Worm (Caenorhabditis elegans) whole organism, L4 larva: ENCODE data around the gene mig-32.

Experiments used
- F10B5.3 ChIP-seq: sonication (generic microtip); optimal IDR thresholded peaks from 2 replicates; lab custom pipeline; 2016; ENCODE audit warnings: mild to moderate bottlenecking, missing genetic modification characterization, missing compliant biosample characterization
- F26F4.8 ChIP-seq: fragments of 200-800 bp; sonication (Bioruptor generic); conservative IDR thresholded peaks from 2 replicates; pipeline ENCODE4 v1.3.6; 2022; ENCODE audit warnings: missing genetic modification characterization, missing compliant biosample characterization
- Y75B8A.6 ChIP-seq: fragments of 200-800 bp; sonication (Bioruptor generic); IDR thresholded peaks from 2 replicates; pipeline ENCODE4 v1.3.6; 2022; ENCODE audit warnings: missing genetic modification reagents, missing genetic modification characterization, missing compliant biosample characterization
- aha-1 ChIP-seq: fragments of 150-350 bp; peaks from one replicate; lab custom pipeline; 2014; ENCODE audit warnings: missing biosample characterization, missing genetic modification characterization
- ama-1 ChIP-seq: fragments of 150-350 bp; optimal IDR thresholded peaks from 2 replicates; lab custom pipeline; 2014; ENCODE audit warnings: inconsistent platforms, mixed read lengths
- ceh-44 ChIP-seq: fragments of 200-800 bp; sonication (Bioruptor generic); IDR thresholded peaks from 2 replicates; pipeline ENCODE4 v1.3.6; 2022; ENCODE audit warnings: missing genetic modification reagents, missing genetic modification characterization, missing compliant biosample characterization
- ceh-62 ChIP-seq: sonication (generic microtip); optimal IDR thresholded peaks from 2 replicates; lab custom pipeline; 2017; ENCODE audit warnings: missing biosample characterization, missing genetic modification characterization
- ces-1 ChIP-seq: fragments of 150-350 bp; sonication (generic microtip); optimal IDR thresholded peaks from 4 replicates; lab custom pipeline; 2014; ENCODE audit warnings: missing biosample characterization, missing genetic modification reagents, missing genetic modification characterization
- ctbp-1 ChIP-seq: fragments of 200-800 bp; sonication (Bioruptor generic); IDR thresholded peaks from 2 replicates; pipeline ENCODE4 v1.3.6; 2022; ENCODE audit warnings: missing genetic modification reagents, missing genetic modification characterization, missing compliant biosample characterization
- daf-8 ChIP-seq: fragments of 200-800 bp; sonication (Bioruptor generic); IDR thresholded peaks from 2 replicates; pipeline ENCODE4 v1.3.6; 2022; ENCODE audit warnings: missing genetic modification characterization, missing compliant biosample characterization
- dpl-1 ChIP-seq: fragments of 150-350 bp; optimal IDR thresholded peaks from 2 replicates; lab custom pipeline; 2014; ENCODE audit warnings: missing biosample characterization, missing genetic modification reagents, missing genetic modification characterization
- hif-1 ChIP-seq, 2 experiments: sonication (generic microtip); optimal IDR thresholded peaks; 2 replicates each; lab custom pipeline; 2016 to 2017; ENCODE audit warnings: missing compliant biosample characterization in 2 of 2, missing genetic modification characterization in 2 of 2, missing genetic modification reagents in 2 of 2, missing genotype in 2 of 2, mild to moderate bottlenecking in 1 of 2
- hlh-30 ChIP-seq: sonication (generic microtip); optimal IDR thresholded peaks from 2 replicates; lab custom pipeline; 2017; ENCODE audit warnings: antibody characterized with exemption, mild to moderate bottlenecking, missing genetic modification characterization, missing compliant biosample characterization; ENCODE audit not compliant: insufficient read depth
- hmg-1.1 ChIP-seq: fragments of 200-800 bp; sonication (Bioruptor generic); IDR thresholded peaks from 2 replicates; pipeline ENCODE4 v1.3.6; 2022; ENCODE audit warnings: missing genetic modification reagents, missing genetic modification characterization, missing compliant biosample characterization
- lin-1 ChIP-seq: fragments of 200-800 bp; sonication (Bioruptor generic); IDR thresholded peaks from 2 replicates; pipeline ENCODE4 v1.3.6; 2022; ENCODE audit warnings: missing genetic modification reagents, missing genetic modification characterization, missing compliant biosample characterization
- lin-38 ChIP-seq: fragments of 200-800 bp; sonication (Bioruptor generic); IDR thresholded peaks from 2 replicates; pipeline ENCODE4 v1.3.6; 2022; ENCODE audit warnings: missing genetic modification reagents, missing genetic modification characterization, missing compliant biosample characterization
- lir-3 ChIP-seq: sonication (generic microtip); optimal IDR thresholded peaks from 2 replicates; lab custom pipeline; 2016; ENCODE audit warnings: mild to moderate bottlenecking, missing genetic modification characterization, missing compliant biosample characterization
- lsy-2 ChIP-seq, 2 experiments: fragments of 150-350 bp in 1 of 2; sonication (generic microtip) in 1 of 2; optimal IDR thresholded peaks; 2 replicates each; lab custom pipeline; 2014 to 2017; ENCODE audit warnings: missing biosample characterization in 2 of 2, missing genetic modification characterization in 2 of 2
- mdl-1 ChIP-seq, 2 experiments: fragments of 150-350 bp in 1 of 2; sonication (generic microtip) in 1 of 2; optimal IDR thresholded peaks; 2 replicates each; lab custom pipeline; 2014 to 2017; ENCODE audit warnings: missing biosample characterization in 2 of 2, missing genetic modification characterization in 2 of 2
- mep-1 ChIP-seq: fragments of 150-350 bp; sonication (generic microtip); optimal IDR thresholded peaks from 3 replicates; lab custom pipeline; 2014; ENCODE audit warnings: missing biosample characterization, missing genetic modification characterization
- mxl-2 ChIP-seq: fragments of 200-800 bp; sonication (Bioruptor generic); conservative IDR thresholded peaks from 2 replicates; pipeline ENCODE4 v1.3.6; 2022; ENCODE audit warnings: missing genetic modification reagents, missing genetic modification characterization, missing compliant biosample characterization
- mxl-3 ChIP-seq: fragments of 200-800 bp; sonication (Bioruptor generic); optimal IDR thresholded peaks from 2 replicates; lab custom pipeline; 2018; ENCODE audit warnings: mild to moderate bottlenecking, missing genetic modification characterization, missing compliant biosample characterization
- nhr-10 ChIP-seq: fragments of 150-350 bp; optimal IDR thresholded peaks from 2 replicates; lab custom pipeline; 2014; ENCODE audit warnings: missing biosample characterization, missing genetic modification characterization
- nhr-237 ChIP-seq: sonication (generic microtip); optimal IDR thresholded peaks from 2 replicates; lab custom pipeline; 2017; ENCODE audit warnings: missing biosample characterization, missing genetic modification characterization
- nhr-28 ChIP-seq: fragments of 150-350 bp; optimal IDR thresholded peaks from 2 replicates; lab custom pipeline; 2014; ENCODE audit warnings: missing biosample characterization, missing genetic modification characterization
- nhr-77 ChIP-seq: fragments of 150-350 bp; optimal IDR thresholded peaks from 2 replicates; lab custom pipeline; 2014; ENCODE audit warnings: missing biosample characterization, missing genetic modification characterization
- pha-4 ChIP-seq, 2 experiments: fragments of 150-350 bp in 1 of 2; fragments of 200-800 bp in 1 of 2; sonication (Bioruptor generic) in 1 of 2; IDR thresholded peaks in 1 of 2; optimal IDR thresholded peaks in 1 of 2; 2 replicates each; pipeline versions ENCODE4 v1.3.6 to Lab custom; 2014 to 2022; ENCODE audit warnings: missing genetic modification characterization in 2 of 2, missing genetic modification reagents in 2 of 2, missing biosample characterization in 1 of 2, missing compliant biosample characterization in 1 of 2
- pqm-1 ChIP-seq: sonication (generic microtip); optimal IDR thresholded peaks from 2 replicates; lab custom pipeline; 2017; ENCODE audit warnings: missing biosample characterization, missing genetic modification characterization
- tag-97 ChIP-seq: fragments of 200-800 bp; sonication (Bioruptor generic); IDR thresholded peaks from 2 replicates; pipeline ENCODE4 v1.3.6; 2022; ENCODE audit warnings: missing genetic modification characterization, missing compliant biosample characterization
- unc-130 ChIP-seq: sonication (generic microtip); optimal IDR thresholded peaks from 2 replicates; lab custom pipeline; 2016; ENCODE audit warnings: missing genetic modification reagents, missing genetic modification characterization, missing compliant biosample characterization
- unc-39 ChIP-seq: sonication (generic microtip); optimal IDR thresholded peaks from 2 replicates; lab custom pipeline; 2017; ENCODE audit warnings: missing biosample characterization, missing genetic modification characterization
- unc-62 ChIP-seq, 3 experiments: fragments of 150-350 bp in 1 of 3; sonication (generic microtip); optimal IDR thresholded peaks in 2 of 3; peaks in 1 of 3; 1 replicate in 1 of 3; 2 replicates in 2 of 3; lab custom pipeline; 2014 to 2017; ENCODE audit warnings: missing biosample characterization in 3 of 3, missing genetic modification characterization in 3 of 3, missing genetic modification reagents in 3 of 3, missing genotype in 1 of 3
- zfp-2 ChIP-seq: sonication (generic microtip); optimal IDR thresholded peaks from 2 replicates; lab custom pipeline; 2016; ENCODE audit warnings: mild to moderate bottlenecking, missing genetic modification characterization, missing compliant biosample characterization
- zip-11 ChIP-seq: fragments of 200-800 bp; sonication (Bioruptor generic); IDR thresholded peaks from 2 replicates; pipeline ENCODE4 v1.3.6; 2022; ENCODE audit warnings: missing genetic modification characterization, missing compliant biosample characterization

The mig-32 gene

DNA sequence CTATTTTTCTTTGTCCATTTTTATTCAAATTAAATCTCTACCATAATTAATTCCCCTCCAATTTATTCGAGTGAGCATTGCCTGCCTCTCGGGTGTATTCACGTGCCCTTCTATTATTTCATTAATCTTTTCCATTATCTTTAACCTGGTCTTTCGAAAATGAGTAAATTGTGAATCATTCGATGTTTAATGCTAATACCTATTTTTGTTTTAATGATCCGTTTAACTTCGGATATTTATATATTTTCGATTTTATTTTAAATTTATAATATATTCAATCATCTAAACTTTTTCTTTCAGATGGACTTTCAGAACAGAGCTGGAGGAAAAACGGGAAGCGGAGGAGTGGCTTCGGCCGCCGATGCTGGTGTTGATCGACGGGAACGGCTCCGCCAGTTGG is 7.8 kb downstream of the mig-32 start, which contains the start of gene repo-1:
repo-1 (plus strand) TSS at position 301 of the 400 bp plus-strand sequence.
- TF ChIP-seq pqm-1 = no peak
- no peak for TF ChIP-seq ces-1 (GFP tag; lab: Kevin White, UChicago)
- 0 out of 2 replicates have a peak, but pooled peaks have one; percentile 11 for TF ChIP-seq pha-4 (GFP tag; IDR thresholded peaks at IDR 0.05; lab: Robert Waterston, UW)
- no peak for TF ChIP-seq pha-4 (tag; optimal IDR thresholded peaks at IDR 0.05; lab: Kevin White, UChicago)
- peak; percentile 71 for TF ChIP-seq aha-1 (tag; lab: Kevin White, UChicago)
- TF ChIP-seq nhr-237 (tag; lab: Kevin White, UChicago) = no peak
- TF ChIP-seq ctbp-1 (GFP tag; lab: Robert Waterston, UW) = no peak
- TF ChIP-seq mxl-3 (GFP tag; lab: Kevin White, UChicago) = no peak
- no peak for TF ChIP-seq unc-39

ce11 chrIV:12080807-12081206 is 11.2 kb downstream of the mig-32 start:
- no peak for TF ChIP-seq nhr-237 (tag; lab: Kevin White, UChicago)
- peak in 1 of 2 experiments; percentile 63 for TF ChIP-seq unc-62 (GFP tag; optimal IDR thresholded peaks at IDR 0.05 in 1 of 2; lab: Kevin White, UChicago)
- no peak for TF ChIP-seq unc-62 (tag; optimal IDR thresholded peaks at IDR 0.05; lab: Kevin White, UChicago)
- TF ChIP-seq unc-130 = no peak
- TF ChIP-seq F10B5.3 (tag; lab: Kevin White, UChicago) = no peak
- TF ChIP-seq nhr-10 (tag; lab: Kevin White, UChicago) = no peak

DNA sequence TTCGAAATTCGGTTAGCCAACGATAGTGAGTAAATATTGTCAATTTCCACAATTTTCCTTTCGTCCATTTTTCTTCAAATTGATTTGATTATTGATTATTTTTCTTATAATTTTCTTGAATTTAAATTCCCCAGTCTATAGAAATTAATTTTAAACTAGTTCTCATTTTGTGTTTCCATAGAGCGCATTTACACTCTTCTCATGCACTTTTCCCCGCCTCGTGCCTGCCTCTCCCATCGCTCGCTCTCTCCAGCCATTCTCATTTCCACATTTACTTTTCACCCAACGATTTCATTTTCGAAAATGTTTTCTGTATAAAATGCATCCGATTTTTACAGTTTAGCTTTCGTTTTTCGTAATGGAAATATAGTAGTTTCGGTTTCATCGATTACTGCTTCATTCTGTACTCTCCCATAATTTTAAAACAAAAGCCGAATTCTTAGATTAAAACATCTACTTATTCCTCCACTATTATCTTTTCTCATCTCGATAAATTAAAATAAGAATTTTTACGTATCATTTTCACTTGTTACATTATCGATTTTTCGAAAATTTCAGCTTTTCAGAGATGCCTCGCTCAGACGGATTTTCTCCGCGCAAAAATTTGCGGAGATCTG is 13.0 kb downstream of the mig-32 start, which contains the start of gene lex-1:
lex-1 (plus strand) TSS at position 567 of the 617 bp plus-strand sequence.
- TF ChIP-seq mdl-1 (tag; optimal IDR thresholded peaks at IDR 0.05; lab: Kevin White, UChicago) (peak in 1 of 2 experiments; percentile 84), nhr-28 (peak; percentile 19), mxl-2 (GFP tag; lab: Robert Waterston, UW) (no peak), nhr-77 (no peak), ceh-44 (no peak), lin-38 (GFP tag; lab: Robert Waterston, UW) (peak; percentile 81), mep-1 (tag; lab: Kevin White, UChicago) (peak; percentile 46), F26F4.8 (no peak), dpl-1 (GFP tag; lab: Kevin White, UChicago) (peak; percentile 69), hlh-30 (tag; lab: Kevin White, UChicago) (peak; percentile 90), hif-1 (tag; optimal IDR thresholded peaks at IDR 0.05; lab: Kevin White, UChicago) (peak in 1 of 2 experiments; percentile 1), ama-1 (lab: Kevin White, UChicago) (peak; percentile 48), lsy-2 (tag; optimal IDR thresholded peaks at IDR 0.05; lab: Kevin White, UChicago) (peak in 1 of 2 experiments; percentile 64), hmg-1.1 (GFP tag; lab: Robert Waterston, UW) (0 out of 2 replicates have a peak, but pooled peaks have one; percentile 25)

DNA sequence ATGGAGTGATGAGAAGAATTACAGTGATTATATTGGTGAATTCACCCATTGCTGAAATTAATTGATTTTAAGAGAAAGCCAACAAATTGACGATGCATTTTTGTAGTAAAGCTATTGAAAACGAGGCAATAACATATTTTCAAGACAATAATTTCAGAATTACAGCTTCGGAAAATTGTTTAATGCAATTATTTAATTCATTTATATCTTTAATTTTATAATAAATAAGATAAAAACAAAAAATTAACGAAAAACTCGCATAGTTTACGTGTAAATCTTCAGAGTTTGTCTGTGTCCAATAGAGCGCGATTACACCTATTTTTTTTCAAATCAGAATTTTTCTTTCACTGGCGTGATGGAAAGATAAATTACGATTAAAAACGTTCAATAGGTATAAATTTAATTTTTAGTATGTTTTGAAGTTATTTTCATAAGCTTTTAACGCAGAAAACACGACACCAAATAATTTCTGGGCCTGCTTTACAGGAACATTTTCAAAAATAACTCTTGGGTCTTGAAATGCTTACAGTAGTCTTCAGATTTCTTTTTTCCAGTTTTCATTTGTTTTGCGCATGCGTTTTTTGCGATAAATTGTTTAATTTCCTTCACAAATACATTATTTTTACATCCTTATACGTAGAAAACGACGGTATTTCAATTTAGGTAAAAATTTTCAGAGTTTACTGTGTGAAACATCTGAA is 13.8 kb downstream of the mig-32 start, which contains the start of gene tmed-1:
tmed-1 (minus strand) TSS at position 51 of the 701 bp plus-strand sequence.
- TF ChIP-seq daf-8 (GFP tag; lab: Robert Waterston, UW) (no peak), ceh-62 (tag; lab: Kevin White, UChicago) (no peak), nhr-237 (tag; lab: Kevin White, UChicago) (no peak), mxl-2 (GFP tag; lab: Robert Waterston, UW) (no peak), tag-97 (GFP tag; lab: Robert Waterston, UW) (no peak), lir-3 (tag; lab: Kevin White, UChicago) (no peak), zip-11 (no peak), Y75B8A.6 (no peak), zfp-2 (tag; lab: Kevin White, UChicago) (no peak), lin-1 (no peak), F26F4.8 (no peak)
